Fruit fly (Drosophila melanogaster) whole organism, prepupa: Measurements from ENCODE around the gene CG11726.

Source experiments
- CG15336 ChIP-seq: fragments of 200-800 bp; sonication (Bioruptor generic); IDR thresholded peaks from 2 replicates; pipeline ENCODE4 v1.3.6; 2022; ENCODE audit warnings: missing biosample characterization, missing genetic modification characterization
- CG16779 ChIP-seq: fragments of 200-800 bp; sonication (Bioruptor generic); optimal IDR thresholded peaks from 3 replicates; lab custom pipeline; 2017; ENCODE audit warnings: missing biosample characterization, mild to moderate bottlenecking, missing genetic modification characterization
- CG6808 ChIP-seq: fragments of 200-800 bp; sonication (Bioruptor generic); optimal IDR thresholded peaks from 3 replicates; lab custom pipeline; 2017; ENCODE audit warnings: missing biosample characterization, missing genetic modification characterization, mild to moderate bottlenecking, moderate library complexity, missing genetic modification reagents
- CG7368 ChIP-seq: fragments of 200-800 bp; sonication (Bioruptor generic); optimal IDR thresholded peaks from 3 replicates; lab custom pipeline; 2016; ENCODE audit warnings: missing biosample characterization, missing genetic modification characterization
- Eip78C ChIP-seq: fragments of 200-800 bp; sonication (Bioruptor generic); peaks from one replicate; lab custom pipeline; 2016; ENCODE audit warnings: missing biosample characterization, missing genetic modification characterization
- Sox15 ChIP-seq: fragments of 200-800 bp; sonication (Bioruptor generic); optimal IDR thresholded peaks from 3 replicates; lab custom pipeline; 2016; ENCODE audit warnings: missing biosample characterization, missing genetic modification characterization
- cyc ChIP-seq: fragments of 200-800 bp; sonication (Bioruptor generic); optimal IDR thresholded peaks from 3 replicates; lab custom pipeline; 2016; ENCODE audit warnings: missing biosample characterization, missing genetic modification characterization
- fkh ChIP-seq: fragments of 200-800 bp; sonication (Bioruptor generic); optimal IDR thresholded peaks from 3 replicates; lab custom pipeline; 2017; ENCODE audit warnings: missing biosample characterization, mild to moderate bottlenecking, missing genetic modification characterization, moderate library complexity

dm6 chr3L:11440258-11440657 lies 45.8 kb downstream of the CG11726 start:
- TF ChIP-seq fkh (GFP tag; lab: Kevin White, UChicago) (no peak), CG15336 (GFP tag; lab: Robert Waterston, UW) (no peak), CG16779 (tag; lab: Kevin White, UChicago) (no peak), Eip78C (no peak), cyc (no peak), CG7368 (GFP tag; lab: Kevin White, UChicago) (no peak), Sox15 (no peak), CG6808 (GFP tag; lab: Kevin White, UChicago) (no peak)
